Worm (Caenorhabditis elegans) whole organism, mixed stage, embryonic: ENCODE data around the gene sma-6.

Experiments used
- bed-3 ChIP-seq: fragments of 200-800 bp; sonication (Bioruptor generic); optimal IDR thresholded peaks from 3 replicates; lab custom pipeline; 2018; ENCODE audit warnings: mild to moderate bottlenecking, missing genetic modification characterization, moderate library complexity, missing compliant biosample characterization
- ceh-39 ChIP-seq: fragments of 150-350 bp; optimal IDR thresholded peaks from 2 replicates; lab custom pipeline; 2014; ENCODE audit warnings: missing biosample characterization, missing genetic modification characterization
- cnd-1 ChIP-seq: fragments of 200-800 bp; sonication (Bioruptor generic); optimal IDR thresholded peaks from 2 replicates; lab custom pipeline; 2018; ENCODE audit warnings: mild to moderate bottlenecking, missing genetic modification characterization, missing compliant biosample characterization
- elt-3 ChIP-seq: fragments of 150-350 bp; optimal IDR thresholded peaks from 2 replicates; lab custom pipeline; 2014; ENCODE audit warnings: missing biosample characterization, missing genetic modification characterization
- flh-1 ChIP-seq: fragments of 200-800 bp; sonication (Bioruptor generic); optimal IDR thresholded peaks from 2 replicates; lab custom pipeline; 2018; ENCODE audit warnings: mild to moderate bottlenecking, missing genetic modification characterization, moderate library complexity, missing compliant biosample characterization
- lin-32 ChIP-seq: fragments of 200-800 bp; sonication (Bioruptor generic); optimal IDR thresholded peaks from 2 replicates; lab custom pipeline; 2018; ENCODE audit warnings: mild to moderate bottlenecking, missing genetic modification characterization, missing compliant biosample characterization
- mab-5 ChIP-seq: fragments of 150-350 bp; optimal IDR thresholded peaks from 2 replicates; lab custom pipeline; 2014; ENCODE audit warnings: missing biosample characterization, missing genetic modification characterization
- nhr-237 ChIP-seq: fragments of 150-350 bp; optimal IDR thresholded peaks from 2 replicates; lab custom pipeline; 2014; ENCODE audit warnings: missing biosample characterization, missing genetic modification characterization
- nhr-76 ChIP-seq: sonication (generic microtip); optimal IDR thresholded peaks from 2 replicates; lab custom pipeline; 2017; ENCODE audit warnings: missing biosample characterization, missing genetic modification characterization
- pha-4 ChIP-seq: fragments of 150-350 bp; optimal IDR thresholded peaks from 2 replicates; lab custom pipeline; 2018; ENCODE audit warnings: missing biosample characterization, missing genetic modification reagents, missing genetic modification characterization
- snpc-4 ChIP-seq: fragments of 150-350 bp; optimal IDR thresholded peaks from 2 replicates; lab custom pipeline; 2014; ENCODE audit warnings: missing biosample characterization, missing genetic modification characterization
- sptf-1 ChIP-seq: sonication (generic microtip); optimal IDR thresholded peaks from 2 replicates; lab custom pipeline; 2017; ENCODE audit warnings: mild to moderate bottlenecking, missing genetic modification characterization, moderate library complexity, missing compliant biosample characterization
- tbx-8 ChIP-seq: fragments of 200-800 bp; sonication (Bioruptor generic); optimal IDR thresholded peaks from 2 replicates; lab custom pipeline; 2018; ENCODE audit warnings: mild to moderate bottlenecking, missing genetic modification characterization, moderate library complexity, missing compliant biosample characterization
- unc-62 ChIP-seq: fragments of 150-350 bp; optimal IDR thresholded peaks from 2 replicates; lab custom pipeline; 2014; ENCODE audit warnings: missing biosample characterization, missing genetic modification reagents, missing genetic modification characterization

- no peak for TF ChIP-seq elt-3 (tag; lab: Kevin White, UChicago)
- TF ChIP-seq nhr-76 (tag; lab: Kevin White, UChicago), result no peak
- TF ChIP-seq unc-62 (GFP tag; lab: Kevin White, UChicago), result no peak
- TF ChIP-seq pha-4 (tag; lab: Kevin White, UChicago), result no peak
- TF ChIP-seq mab-5, result no peak
- no peak for TF ChIP-seq bed-3 (GFP tag; lab: Kevin White, UChicago)
- no peak for TF ChIP-seq snpc-4 (tag; lab: Kevin White, UChicago)
- no peak for TF ChIP-seq tbx-8 (GFP tag; lab: Kevin White, UChicago)
- TF ChIP-seq nhr-237, result no peak
- TF ChIP-seq ceh-39 (tag; lab: Kevin White, UChicago), result no peak
- TF ChIP-seq lin-32 (GFP tag; lab: Kevin White, UChicago), result no peak
- TF ChIP-seq sptf-1 (tag; lab: Kevin White, UChicago), result no peak
- TF ChIP-seq cnd-1, result no peak
- TF ChIP-seq flh-1 (GFP tag; lab: Kevin White, UChicago), result no peak
Observed at ce11 chrII:6374646-6375045, 50.4 kb downstream of the sma-6 start.
